Fruit fly (Drosophila melanogaster): Measurements from ENCODE around the gene CG6937.

Gene CG6937

dm6 chr3R:22597344-22597954, 12.9 kb downstream of the CG6937 start:
- TF ChIP-seq noc (tag; optimal IDR thresholded peaks at IDR 0.05): peak; percentile 14

dm6 chr3R:22598759-22599158, 14.2 kb downstream of the CG6937 start:
- no peak for TF ChIP-seq noc (tag; optimal IDR thresholded peaks at IDR 0.05)

- TF ChIP-seq noc (tag; optimal IDR thresholded peaks at IDR 0.05): no peak
These were observed 18.2 kb downstream of the CG6937 start for dm6 chr3R:22602783-22603182.

dm6 chr3R:22609185-22609584, 24.6 kb downstream of the CG6937 start, which contains the start of gene CG13843:
TSS of gene CG13843 (plus strand) at chr3R:22609485.
- TF ChIP-seq noc (tag; optimal IDR thresholded peaks at IDR 0.05): no peak

dm6 chr3R:22613448-22613847, 28.9 kb downstream of the CG6937 start, which contains the start of the genes CG31156 and mRRF2:
TSS of gene CG31156 (minus strand) at chr3R:22613656.
TSS of gene mRRF2 (plus strand) at chr3R:22613686.
- TF ChIP-seq noc (tag; optimal IDR thresholded peaks at IDR 0.05): no peak

- no peak for TF ChIP-seq noc (tag; optimal IDR thresholded peaks at IDR 0.05)
These were observed 31.6 kb downstream of the CG6937 start, which contains the start of gene CG31161 for dm6 chr3R:22616211-22616610. TSS of gene CG31161 (plus strand) at chr3R:22616511.

- TF ChIP-seq noc (tag; optimal IDR thresholded peaks at IDR 0.05): no peak
These were observed 33.7 kb downstream of the CG6937 start, which contains the start of gene mRpL45 for dm6 chr3R:22618280-22618679. TSS of gene mRpL45 (plus strand) at chr3R:22618492.

dm6 chr3R:22624737-22625136, 40.2 kb downstream of the CG6937 start:
- TF ChIP-seq noc (tag; optimal IDR thresholded peaks at IDR 0.05): no peak

dm6 chr3R:22625514-22626333, 41.2 kb downstream of the CG6937 start:
- TF ChIP-seq noc (tag; optimal IDR thresholded peaks at IDR 0.05): peak; percentile 74

- TF ChIP-seq noc (tag; optimal IDR thresholded peaks at IDR 0.05): no peak
These were observed 41.7 kb downstream of the CG6937 start for dm6 chr3R:22626334-22626688.

dm6 chr3R:22626842-22627392, 42.3 kb downstream of the CG6937 start:
- TF ChIP-seq noc (tag; optimal IDR thresholded peaks at IDR 0.05): peak; percentile 63

- TF ChIP-seq noc (tag; optimal IDR thresholded peaks at IDR 0.05): no peak
These were observed 43.5 kb downstream of the CG6937 start for dm6 chr3R:22627936-22628513.

dm6 chr3R:22629174-22629573, 44.6 kb downstream of the CG6937 start:
- TF ChIP-seq noc (tag; optimal IDR thresholded peaks at IDR 0.05): no peak

dm6 chr3R:22631156-22631555, 46.6 kb downstream of the CG6937 start:
- TF ChIP-seq noc (tag; optimal IDR thresholded peaks at IDR 0.05): no peak

- TF ChIP-seq noc (tag; optimal IDR thresholded peaks at IDR 0.05): no peak
These were observed 47.6 kb downstream of the CG6937 start for dm6 chr3R:22632181-22632580.

dm6 chr3R:22632980-22633379, 48.4 kb downstream of the CG6937 start:
- no peak for TF ChIP-seq noc (tag; optimal IDR thresholded peaks at IDR 0.05)
